Fruit fly (Drosophila melanogaster): ENCODE results near the gene CASK.

- no peak for TF ChIP-seq pan (optimal IDR thresholded peaks at IDR 0.05)
- no peak for TF ChIP-seq pan (GFP tag; optimal IDR thresholded peaks at IDR 0.05 in 1 of 2, IDR thresholded peaks at IDR 0.05 in 1 of 2)
- TF ChIP-seq CG17612 (GFP tag; IDR thresholded peaks at IDR 0.05) = no peak
- TF ChIP-seq psq (GFP tag; optimal IDR thresholded peaks at IDR 0.05) = no peak
Measured at dm6 chr3R:21836614-21837013, 14.1 kb upstream of the CASK start.
